Worm (Caenorhabditis elegans) whole organism, midembryonic: ENCODE results near the gene Y47D7A.7.

Experiments
- T22C8.4 ChIP-seq: fragments of 200-800 bp; sonication (Bioruptor generic); IDR thresholded peaks from 2 replicates; pipeline ENCODE4 v1.3.6; 2022; ENCODE audit warnings: missing genetic modification characterization, missing compliant biosample characterization
- cog-1 ChIP-seq: sonication (generic microtip); optimal IDR thresholded peaks from 2 replicates; lab custom pipeline; 2016; ENCODE audit warnings: missing genetic modification characterization, missing compliant biosample characterization
- flt-1 ChIP-seq: fragments of 200-800 bp; sonication (Bioruptor generic); IDR thresholded peaks from 2 replicates; pipeline ENCODE4 v1.3.6; 2022; ENCODE audit warnings: missing genetic modification characterization, missing compliant biosample characterization
- klf-2 ChIP-seq: fragments of 200-800 bp; sonication (Bioruptor generic); conservative IDR thresholded peaks from 2 replicates; pipeline ENCODE4 v1.3.6; 2022; ENCODE audit warnings: missing genetic modification reagents, missing genetic modification characterization, missing compliant biosample characterization
- med-1 ChIP-seq: sonication (generic microtip); optimal IDR thresholded peaks from 2 replicates; lab custom pipeline; 2017; ENCODE audit warnings: missing genetic modification characterization, mild to moderate bottlenecking, missing compliant biosample characterization, antibody characterized with exemption, missing genetic modification reagents; ENCODE audit not compliant: insufficient read depth
- ref-1 ChIP-seq: fragments of 200-800 bp; sonication (Bioruptor generic); conservative IDR thresholded peaks from 2 replicates; pipeline ENCODE4 v1.3.6; 2022; ENCODE audit warnings: missing genetic modification reagents, missing genetic modification characterization, missing compliant biosample characterization
- tab-1 ChIP-seq: fragments of 200-800 bp; sonication (Bioruptor generic); IDR thresholded peaks from 2 replicates; pipeline ENCODE4 v1.3.6; 2022; ENCODE audit warnings: missing genetic modification characterization, missing compliant biosample characterization
- ztf-23 ChIP-seq: fragments of 200-800 bp; sonication (Bioruptor generic); IDR thresholded peaks from 2 replicates; pipeline ENCODE4 v1.3.6; 2022; ENCODE audit warnings: missing genetic modification reagents, missing genetic modification characterization, missing compliant biosample characterization
- ztf-29 ChIP-seq: fragments of 200-800 bp; sonication (Bioruptor generic); IDR thresholded peaks from 2 replicates; pipeline ENCODE4 v1.3.6; 2022; ENCODE audit warnings: missing genetic modification reagents, missing genetic modification characterization, missing compliant biosample characterization

The Y47D7A.7 gene

DNA sequence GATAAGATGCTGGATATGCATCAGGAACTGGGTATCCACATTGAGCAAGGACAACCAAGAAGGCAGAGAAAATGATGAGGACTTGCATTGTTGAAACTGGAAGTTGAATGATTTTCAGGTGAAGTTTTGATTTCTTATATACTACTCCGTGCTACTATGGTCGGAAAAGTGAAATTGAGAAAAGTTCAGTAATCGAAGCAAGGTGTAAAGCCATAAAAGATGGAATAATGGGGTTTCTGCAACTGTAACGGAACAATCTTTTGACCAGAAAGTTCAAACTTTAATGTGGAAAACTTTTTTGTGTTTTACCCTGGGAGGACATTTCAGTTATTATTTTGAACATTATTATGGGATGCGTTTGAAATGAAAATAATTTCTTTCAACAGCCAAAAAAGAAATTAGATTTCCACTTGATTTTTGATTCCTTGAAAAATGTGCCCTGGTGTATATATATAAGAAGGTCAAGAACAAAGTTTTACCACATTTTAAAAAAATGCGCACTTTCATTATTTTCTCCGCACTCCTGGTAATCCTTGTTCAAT is 4.3 kb upstream of the Y47D7A.7 start, which contains the start of the genes Y47D7A.9 and Y47D7A.19:
Gene Y47D7A.9 (minus strand): TSS at position 101 of the 542 bp plus-strand sequence.
Gene Y47D7A.19 (plus strand): TSS at position 492 of the 542 bp plus-strand sequence.
- TF ChIP-seq ztf-29: no peak
- no peak for TF ChIP-seq tab-1
- no peak for TF ChIP-seq ztf-23
- TF ChIP-seq klf-2 (GFP tag; lab: Robert Waterston, UW): no peak
- TF ChIP-seq med-1 (GFP tag; lab: Kevin White, UChicago): no peak
- TF ChIP-seq flt-1 (GFP tag; lab: Robert Waterston, UW): no peak
- no peak for TF ChIP-seq cog-1

DNA sequence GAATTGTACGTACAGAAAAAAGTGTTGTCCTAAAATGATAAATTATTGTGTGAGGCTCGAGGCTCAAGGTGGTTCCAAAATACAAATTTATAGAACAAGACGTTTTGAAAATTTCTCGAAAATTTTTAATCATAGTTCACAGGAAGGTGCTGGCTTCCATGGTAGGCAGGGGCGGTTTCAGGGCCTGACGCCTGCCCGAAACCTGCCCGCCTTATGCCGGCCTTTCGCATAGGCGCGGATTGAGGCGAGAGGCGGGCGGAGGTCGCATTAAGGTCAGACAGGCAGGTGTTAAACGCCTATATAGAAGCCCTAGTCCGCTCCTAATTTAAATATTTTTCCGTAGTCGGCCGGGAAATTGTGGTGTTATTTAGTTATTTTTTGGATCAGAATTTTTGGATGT is 3.4 kb upstream of the Y47D7A.7 start:
- TF ChIP-seq cog-1 (no peak), ztf-29 (no peak), T22C8.4 (GFP tag; lab: Robert Waterston, UW) (no peak), flt-1 (GFP tag; lab: Robert Waterston, UW) (no peak), tab-1 (no peak), klf-2 (GFP tag; lab: Robert Waterston, UW) (no peak)

DNA sequence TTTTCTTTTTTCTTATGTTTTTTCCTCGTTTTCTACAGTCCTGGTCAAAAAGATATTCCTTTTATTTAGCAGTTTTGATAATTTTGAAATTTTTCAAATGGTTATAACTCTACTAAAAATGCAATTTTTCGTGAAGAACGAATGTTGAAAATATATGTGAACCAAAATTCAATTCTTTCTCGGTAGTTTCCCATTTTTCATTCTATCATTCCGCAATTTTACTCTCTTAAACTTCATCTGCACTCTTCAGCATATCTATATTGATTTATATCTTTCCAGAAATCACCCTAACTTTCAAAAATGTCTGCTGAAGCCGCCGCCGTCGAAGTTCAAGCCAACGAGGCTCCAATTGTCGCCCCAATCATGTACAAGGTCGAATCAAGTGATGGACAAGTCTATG is 2.5 kb upstream of the Y47D7A.7 start, which contains the start of gene skr-7:
Gene skr-7 (plus strand): TSS at position 301 of the 400 bp plus-strand sequence.
- TF ChIP-seq ref-1 (GFP tag; lab: Robert Waterston, UW) (no peak), klf-2 (GFP tag; lab: Robert Waterston, UW) (no peak), med-1 (GFP tag; lab: Kevin White, UChicago) (no peak), cog-1 (no peak), T22C8.4 (GFP tag; lab: Robert Waterston, UW) (no peak), flt-1 (GFP tag; lab: Robert Waterston, UW) (no peak), ztf-29 (no peak), ztf-23 (no peak), tab-1 (no peak)

DNA sequence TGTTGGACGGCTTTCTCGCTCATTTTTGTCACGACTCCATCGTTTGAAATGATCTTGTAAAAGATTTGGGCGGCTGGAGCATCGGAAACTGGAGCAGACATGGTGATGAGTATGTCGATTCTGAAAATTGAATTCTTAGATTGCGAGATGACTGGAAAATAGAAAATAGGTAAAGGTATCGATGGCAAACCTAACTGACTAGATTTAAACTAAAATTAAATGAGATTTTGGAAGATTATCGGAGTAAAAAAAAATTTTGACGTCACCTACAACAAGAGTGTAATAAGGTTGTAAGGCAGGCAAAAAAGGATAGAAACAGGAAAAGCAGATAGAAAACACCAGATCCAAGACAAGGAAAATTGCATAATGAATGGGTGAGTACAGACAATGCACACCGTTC is 1.8 kb upstream of the Y47D7A.7 start, which contains the start of gene skr-14:
Gene skr-14 (minus strand): TSS at position 101 of the 400 bp plus-strand sequence.
- no peak for TF ChIP-seq tab-1
- TF ChIP-seq flt-1 (GFP tag; lab: Robert Waterston, UW): no peak
- TF ChIP-seq klf-2 (GFP tag; lab: Robert Waterston, UW): no peak
- TF ChIP-seq med-1 (GFP tag; lab: Kevin White, UChicago): no peak
- TF ChIP-seq cog-1: no peak
- no peak for TF ChIP-seq ztf-29
- TF ChIP-seq T22C8.4 (GFP tag; lab: Robert Waterston, UW): no peak
- TF ChIP-seq ref-1 (GFP tag; lab: Robert Waterston, UW): no peak
- TF ChIP-seq ztf-23: no peak

DNA sequence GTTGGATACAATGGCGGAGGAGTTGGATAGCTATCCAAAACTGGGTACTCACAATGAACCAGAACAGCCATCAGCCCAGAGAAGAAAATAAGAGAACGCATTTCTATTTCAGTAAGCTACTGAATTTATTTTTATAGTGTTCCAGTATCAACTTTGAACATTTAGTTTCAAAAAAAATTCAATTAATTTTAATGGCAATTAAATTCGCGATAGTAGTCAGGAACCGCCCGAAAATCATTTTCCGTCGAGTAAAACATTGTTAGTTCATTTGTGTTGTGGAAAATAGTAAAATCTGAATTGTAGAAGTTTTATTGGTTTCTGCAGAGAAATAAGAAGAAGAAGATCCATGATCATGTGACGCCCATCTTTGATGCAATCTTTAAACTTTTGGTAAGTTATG is 1.6 kb downstream of the Y47D7A.7 start, which contains the start of gene Y47D7A.6:
Gene Y47D7A.6 (minus strand): TSS at position 101 of the 400 bp plus-strand sequence.
- TF ChIP-seq cog-1 (no peak), ztf-23 (no peak), ref-1 (GFP tag; lab: Robert Waterston, UW) (no peak), ztf-29 (no peak), T22C8.4 (GFP tag; lab: Robert Waterston, UW) (no peak), klf-2 (GFP tag; lab: Robert Waterston, UW) (no peak), flt-1 (GFP tag; lab: Robert Waterston, UW) (no peak), tab-1 (no peak), med-1 (GFP tag; lab: Kevin White, UChicago) (no peak)

DNA sequence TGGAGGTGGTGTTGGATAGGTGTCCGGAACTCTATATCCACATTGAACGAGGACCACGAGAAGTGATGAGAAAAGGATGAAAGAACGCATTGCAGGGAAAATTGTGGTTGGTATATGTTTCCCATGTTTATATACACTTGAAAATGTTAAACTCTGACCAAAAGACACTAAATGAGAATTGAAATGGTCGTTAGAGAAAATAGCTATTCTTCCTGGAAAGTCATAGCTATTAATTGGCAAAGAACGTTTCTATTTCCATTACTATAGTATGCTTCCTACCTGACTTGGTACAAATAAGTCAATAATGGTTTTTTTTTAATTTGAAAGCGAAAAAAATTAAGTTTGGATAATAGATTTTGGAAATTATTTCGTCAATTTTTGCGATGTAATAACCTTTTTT is 3.0 kb downstream of the Y47D7A.7 start, which contains the start of gene Y47D7A.18:
Gene Y47D7A.18 (minus strand): TSS at position 101 of the 400 bp plus-strand sequence.
- no peak for TF ChIP-seq T22C8.4 (GFP tag; lab: Robert Waterston, UW)
- no peak for TF ChIP-seq flt-1 (GFP tag; lab: Robert Waterston, UW)
- no peak for TF ChIP-seq cog-1
- no peak for TF ChIP-seq ztf-29

DNA sequence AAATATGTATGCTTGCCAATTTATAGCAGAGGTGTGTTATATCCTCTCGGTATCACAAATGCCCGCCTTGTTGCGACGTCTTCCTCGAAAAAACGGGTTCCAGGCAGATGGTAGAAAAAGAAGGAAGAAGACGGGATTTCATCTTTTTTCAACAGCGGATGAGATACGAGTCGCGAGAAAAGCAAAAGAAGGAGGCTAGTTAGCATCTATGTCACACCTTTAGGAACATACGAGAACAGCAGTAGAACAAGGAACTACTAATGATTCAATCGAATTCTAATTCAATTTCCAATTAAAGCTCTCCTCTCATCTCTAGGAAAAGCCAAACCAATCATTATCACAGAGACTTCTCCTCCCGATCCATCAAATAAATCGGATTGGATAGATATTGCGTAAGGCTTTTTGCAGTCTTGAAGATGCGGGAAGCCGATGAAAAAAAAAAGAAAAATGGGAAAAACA is 5.0 kb downstream of the Y47D7A.7 start, which contains the start of gene grl-5:
Gene grl-5 (minus strand): TSS at position 51 of the 459 bp plus-strand sequence.
- TF ChIP-seq ztf-29 (no peak), med-1 (GFP tag; lab: Kevin White, UChicago) (no peak), ztf-23 (no peak), cog-1 (no peak)

DNA sequence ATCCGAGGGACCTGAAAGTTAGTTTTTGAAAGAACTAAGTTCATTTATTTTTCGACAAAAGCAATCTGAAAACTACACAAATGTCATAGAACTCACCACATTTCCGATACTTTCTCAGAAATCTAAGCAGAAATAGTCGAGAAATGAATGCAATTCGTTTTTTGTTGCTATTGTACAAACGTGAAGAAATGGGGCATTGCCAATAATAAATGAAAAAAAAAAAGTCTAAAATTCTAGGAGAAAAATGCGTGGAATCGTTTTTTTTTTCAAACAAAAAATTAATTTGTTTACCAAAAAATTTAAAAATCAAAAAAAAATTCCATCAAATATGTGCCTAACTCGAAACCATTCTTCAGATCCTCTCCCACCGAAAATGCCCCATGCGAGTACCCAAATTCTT is 8.0 kb downstream of the Y47D7A.7 start, which contains the start of gene Y47D7A.17:
Gene Y47D7A.17 (minus strand): TSS at position 101 of the 400 bp plus-strand sequence.
- no peak for TF ChIP-seq cog-1
- no peak for TF ChIP-seq tab-1
- no peak for TF ChIP-seq ref-1 (GFP tag; lab: Robert Waterston, UW)
- TF ChIP-seq flt-1 (GFP tag; lab: Robert Waterston, UW): no peak
- TF ChIP-seq ztf-23: no peak
- no peak for TF ChIP-seq ztf-29
- TF ChIP-seq T22C8.4 (GFP tag; lab: Robert Waterston, UW): no peak
- TF ChIP-seq med-1 (GFP tag; lab: Kevin White, UChicago): no peak

DNA sequence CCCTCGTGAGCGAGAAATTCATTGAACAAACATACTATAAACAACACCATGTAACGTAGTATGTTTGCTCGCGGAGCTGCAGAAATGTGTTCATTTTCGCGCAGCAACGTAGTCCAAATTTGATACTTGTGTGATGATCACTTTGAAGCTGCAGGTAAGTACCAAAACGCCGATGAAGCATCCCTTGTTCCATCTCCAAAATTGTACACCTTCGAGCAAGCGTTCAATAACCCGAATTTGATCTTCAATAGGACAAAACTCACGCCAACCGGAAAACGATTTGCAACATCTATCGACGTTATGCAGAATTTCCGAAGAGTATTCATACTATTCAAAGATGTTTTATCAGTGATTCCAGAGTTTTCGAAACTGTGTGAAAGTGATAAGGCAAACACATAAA is 9.0 kb downstream of the Y47D7A.7 start, which contains the start of gene Y47D7A.3:
Gene Y47D7A.3 (plus strand): TSS at position 301 of the 400 bp plus-strand sequence.
- TF ChIP-seq ztf-23 (no peak), ref-1 (GFP tag; lab: Robert Waterston, UW) (no peak), tab-1 (no peak), med-1 (GFP tag; lab: Kevin White, UChicago) (no peak), ztf-29 (no peak), T22C8.4 (GFP tag; lab: Robert Waterston, UW) (no peak), cog-1 (no peak), klf-2 (GFP tag; lab: Robert Waterston, UW) (no peak), flt-1 (GFP tag; lab: Robert Waterston, UW) (no peak)

DNA sequence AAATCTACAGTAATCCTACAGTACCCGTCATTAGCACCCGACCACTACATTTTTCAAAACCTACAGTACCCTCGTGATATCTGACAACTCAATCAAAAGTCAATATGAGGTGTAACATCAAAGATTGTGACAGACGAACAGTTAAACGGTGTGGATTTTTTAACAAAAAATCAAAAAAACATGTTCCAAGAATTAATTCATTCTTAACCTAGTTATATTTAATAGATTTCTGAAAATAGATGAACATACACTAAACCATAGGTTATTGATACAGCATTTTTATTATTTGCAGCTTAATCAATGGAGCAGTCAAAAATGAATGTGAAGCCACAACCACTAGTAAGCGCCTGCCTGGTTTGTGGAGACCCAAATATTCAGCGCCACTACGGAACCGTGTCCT is 12.1 kb downstream of the Y47D7A.7 start, which contains the start of gene nhr-118:
Gene nhr-118 (plus strand): TSS at position 301 of the 400 bp plus-strand sequence.
- TF ChIP-seq T22C8.4 (GFP tag; lab: Robert Waterston, UW) (no peak), tab-1 (no peak), ref-1 (GFP tag; lab: Robert Waterston, UW) (no peak), med-1 (GFP tag; lab: Kevin White, UChicago) (no peak), flt-1 (GFP tag; lab: Robert Waterston, UW) (no peak), ztf-29 (no peak), cog-1 (no peak), ztf-23 (no peak), klf-2 (GFP tag; lab: Robert Waterston, UW) (no peak)
